Fruit fly (Drosophila melanogaster): Measurements from ENCODE around the gene Npc1a.

The Npc1a gene

dm6 chr2L:10208799-10209794 is 11.9 kb downstream of the Npc1a start, which contains the start of gene CG5731 (continued):
- TF ChIP-seq MBD-R2 (GFP tag; IDR thresholded peaks at IDR 0.05) (0 out of 2 replicates have a peak, but pooled peaks have one; percentile 17), row (GFP tag; IDR thresholded peaks at IDR 0.05) (peak; percentile 19; the same call in 1 of the 3 replicates), Trl (optimal IDR thresholded peaks at IDR 0.05) (peak in 1 of 2 experiments; percentile 27), Trl (GFP tag; optimal IDR thresholded peaks at IDR 0.05) (no peak), HLH3B (GFP tag; IDR thresholded peaks at IDR 0.05) (no peak), pros (GFP tag; optimal IDR thresholded peaks at IDR 0.05) (peak; percentile 14), CG7745 (tag; optimal IDR thresholded peaks at IDR 0.05) (peak; percentile 17), lbe (GFP tag; optimal IDR thresholded peaks at IDR 0.05) (peak; percentile 36), CG3163 (GFP tag; optimal IDR thresholded peaks at IDR 0.05) (peak; percentile 90), trem (tag; optimal IDR thresholded peaks at IDR 0.05) (peak; percentile 10), pfk (GFP tag; optimal IDR thresholded peaks at IDR 0.05) (peak; percentile 89)

DNA sequence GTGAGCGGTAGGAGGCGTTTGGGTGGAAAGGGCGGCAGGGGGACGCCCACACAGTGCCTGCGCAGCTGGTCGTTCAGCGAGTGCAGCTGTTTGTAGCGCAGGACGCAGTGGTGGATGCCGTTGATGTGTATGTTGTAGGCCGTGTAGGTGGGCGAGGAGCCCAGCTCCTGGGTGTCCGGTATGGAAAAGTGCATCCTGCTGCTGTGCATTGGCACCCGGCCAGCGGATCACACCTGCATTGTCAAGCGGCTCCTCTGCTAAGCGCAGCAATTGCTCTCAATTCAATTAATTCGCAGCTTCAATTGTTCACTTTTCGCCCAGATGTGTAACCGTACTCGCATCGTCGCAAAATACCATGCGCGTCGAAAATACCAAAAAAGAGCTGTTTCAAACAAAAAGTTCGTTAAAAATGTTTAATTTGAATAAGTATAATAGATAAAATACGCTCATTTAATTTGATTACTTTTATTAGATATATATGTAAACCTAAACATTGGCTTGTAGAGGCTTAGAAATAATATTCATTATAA is 14.3 kb downstream of the Npc1a start, which contains the start of gene Snx17:
Snx17 (minus strand) TSS at position 329 of the 530 bp plus-strand sequence.
- TF ChIP-seq NfI (GFP tag; optimal IDR thresholded peaks at IDR 0.05) = no peak
- no peak for TF ChIP-seq unc-4 (GFP tag; IDR thresholded peaks at IDR 0.05; ENCODE audit: partially characterized antibody)
- TF ChIP-seq CG6175 (GFP tag; IDR thresholded peaks at IDR 0.05) = no peak
- no peak for TF ChIP-seq lola (GFP tag; optimal IDR thresholded peaks at IDR 0.05)
- no peak for TF ChIP-seq tap (tag; optimal IDR thresholded peaks at IDR 0.05)
- TF ChIP-seq Dll (GFP tag; IDR thresholded peaks at IDR 0.05; ENCODE audit: partially characterized antibody) = peak; percentile 52; the same call in 1 of the 4 replicates
- TF ChIP-seq hb (GFP tag; IDR thresholded peaks at IDR 0.05; ENCODE audit: partially characterized antibody) = no peak
- TF ChIP-seq CG2678 (tag; optimal IDR thresholded peaks at IDR 0.05) = no peak
- peak; percentile 12 for TF ChIP-seq ewg (GFP tag; optimal IDR thresholded peaks at IDR 0.05)
- TF ChIP-seq CG34376 (GFP tag; optimal IDR thresholded peaks at IDR 0.05) = no peak
- no peak for TF ChIP-seq Med (GFP tag)
- TF ChIP-seq CG7928 (GFP tag; optimal IDR thresholded peaks at IDR 0.05) = no peak
- TF ChIP-seq B-H2 (GFP tag; optimal IDR thresholded peaks at IDR 0.05) = no peak
- 0 out of 3 replicates have a peak, but pooled peaks have one; percentile 21 for TF ChIP-seq ci (GFP tag; IDR thresholded peaks at IDR 0.05)
- no peak for TF ChIP-seq emc (GFP tag; optimal IDR thresholded peaks at IDR 0.05)
- TF ChIP-seq CG13296 (GFP tag; optimal IDR thresholded peaks at IDR 0.05) = no peak
- TF ChIP-seq dmrt11E (tag; optimal IDR thresholded peaks at IDR 0.05) = no peak
- peak; percentile 29; the same call in 1 of the 3 replicates for TF ChIP-seq Dbx (GFP tag; IDR thresholded peaks at IDR 0.05)
- no peak for TF ChIP-seq CG4360 (GFP tag; IDR thresholded peaks at IDR 0.05)
- TF ChIP-seq MBD-R2 (GFP tag; IDR thresholded peaks at IDR 0.05) = peak; percentile 52; the same call in 1 of the 2 replicates
- TF ChIP-seq zf30C (GFP tag; optimal IDR thresholded peaks at IDR 0.05) = no peak
- TF ChIP-seq crp (GFP tag; optimal IDR thresholded peaks at IDR 0.05) = peak in 1 of 2 experiments; percentile 31
- TF ChIP-seq fd64A (GFP tag; optimal IDR thresholded peaks at IDR 0.05) = no peak
- no peak for TF ChIP-seq abd-A (tag; optimal IDR thresholded peaks at IDR 0.05)
- TF ChIP-seq CG6683 (GFP tag; optimal IDR thresholded peaks at IDR 0.05) = no peak
- no peak for TF ChIP-seq CG12236 (GFP tag; optimal IDR thresholded peaks at IDR 0.05)
- no peak for TF ChIP-seq inv (GFP tag; IDR thresholded peaks at IDR 0.05; ENCODE audit: partially characterized antibody)
- TF ChIP-seq Hr78 (GFP tag; optimal IDR thresholded peaks at IDR 0.05) = no peak
- TF ChIP-seq Neu2 (GFP tag; optimal IDR thresholded peaks at IDR 0.05; ENCODE audit: borderline replicate concordance) = no peak
- TF ChIP-seq sqz (GFP tag; optimal IDR thresholded peaks at IDR 0.05) = no peak
- peak; percentile 1 for TF ChIP-seq stwl (tag; optimal IDR thresholded peaks at IDR 0.05)
- no peak for TF ChIP-seq NFAT (GFP tag; IDR thresholded peaks at IDR 0.05)
- TF ChIP-seq CG16813 (GFP tag; IDR thresholded peaks at IDR 0.05; ENCODE audit: partially characterized antibody) = 0 out of 3 replicates have a peak, but pooled peaks have one; percentile 22
- no peak for TF ChIP-seq gsb-n (tag; optimal IDR thresholded peaks at IDR 0.05)
- no peak for TF ChIP-seq CG10209 (GFP tag; optimal IDR thresholded peaks at IDR 0.05)
